Worm (Caenorhabditis elegans): ENCODE measurements around the gene nhr-129.

- TF ChIP-seq hnd-1 (tag; optimal IDR thresholded peaks at IDR 0.05): no peak
- no peak for TF ChIP-seq tbx-37 (GFP tag; conservative IDR thresholded peaks at IDR 0.05)
- TF ChIP-seq F13C5.2 (tag; optimal IDR thresholded peaks at IDR 0.05): no peak
- TF ChIP-seq hmbx-1 (tag; optimal IDR thresholded peaks at IDR 0.05): no peak
- no peak for TF ChIP-seq ets-7 (tag; optimal IDR thresholded peaks at IDR 0.05)
- no peak for TF ChIP-seq sea-1 (GFP tag; conservative IDR thresholded peaks at IDR 0.05)
- TF ChIP-seq ama-1 (optimal IDR thresholded peaks at IDR 0.05): no peak
- no peak for TF ChIP-seq hmg-4 (GFP tag; optimal IDR thresholded peaks at IDR 0.05)
- no peak for TF ChIP-seq tbx-11 (GFP tag; IDR thresholded peaks at IDR 0.05)
- TF ChIP-seq ceh-13 (GFP tag; optimal IDR thresholded peaks at IDR 0.05): no peak
- TF ChIP-seq pes-1 (GFP tag; IDR thresholded peaks at IDR 0.05): no peak
- no peak for TF ChIP-seq ceh-36 (tag; optimal IDR thresholded peaks at IDR 0.05)
- TF ChIP-seq flt-1 (GFP tag; IDR thresholded peaks at IDR 0.05): no peak
- no peak for TF ChIP-seq tra-4 (tag; optimal IDR thresholded peaks at IDR 0.05)
These were observed 3.6 kb upstream of the nhr-129 start for ce11 chrV:13334447-13334846.

All from whole organism, early embryonic.